Worm (Caenorhabditis elegans) whole organism, L4 larva: ENCODE results near the gene ckb-3.
A peak's percentile ranks its signal among the peaks of the same experiment; 100 is the strongest.

Experiments used
- F10B5.3 ChIP-seq: sonication (generic microtip); optimal IDR thresholded peaks from 2 replicates; lab custom pipeline; 2016; ENCODE audit warnings: mild to moderate bottlenecking, missing genetic modification characterization, missing compliant biosample characterization
- F37D6.2 ChIP-seq: sonication (generic microtip); optimal IDR thresholded peaks from 2 replicates; lab custom pipeline; 2016; ENCODE audit warnings: mild to moderate bottlenecking, missing genetic modification characterization, missing compliant biosample characterization
- F44E2.7 ChIP-seq: fragments of 200-800 bp; sonication (Bioruptor generic); IDR thresholded peaks from 2 replicates; pipeline ENCODE4 v2.1.2; 2022; ENCODE audit warnings: missing genetic modification characterization, missing compliant biosample characterization
- R02D3.7 ChIP-seq: fragments of 150-350 bp; sonication (generic microtip); optimal IDR thresholded peaks from 3 replicates; lab custom pipeline; 2014; ENCODE audit warnings: missing biosample characterization, missing genetic modification characterization
- Y75B8A.6 ChIP-seq: fragments of 200-800 bp; sonication (Bioruptor generic); IDR thresholded peaks from 2 replicates; pipeline ENCODE4 v1.3.6; 2022; ENCODE audit warnings: missing genetic modification reagents, missing genetic modification characterization, missing compliant biosample characterization
- ZK337.2 ChIP-seq: fragments of 200-800 bp; sonication (Bioruptor generic); IDR thresholded peaks from 2 replicates; pipeline ENCODE4 v1.3.6; 2022; ENCODE audit warnings: missing genetic modification reagents, missing genetic modification characterization, missing compliant biosample characterization
- aha-1 ChIP-seq: fragments of 150-350 bp; peaks from one replicate; lab custom pipeline; 2014; ENCODE audit warnings: missing biosample characterization, missing genetic modification characterization
- aly-2 ChIP-seq: sonication (generic microtip); optimal IDR thresholded peaks from 2 replicates; lab custom pipeline; 2018; ENCODE audit warnings: missing biosample characterization, missing genetic modification characterization
- ama-1 ChIP-seq: fragments of 150-350 bp; optimal IDR thresholded peaks from 2 replicates; lab custom pipeline; 2014; ENCODE audit warnings: inconsistent platforms, mixed read lengths
- daf-16 ChIP-seq, 3 experiments: sonication (generic microtip); optimal IDR thresholded peaks; 2 replicates each; lab custom pipeline; 2016 to 2017; ENCODE audit warnings: missing genetic modification characterization in 3 of 3, missing genetic modification reagents in 3 of 3, mild to moderate bottlenecking in 2 of 3, missing compliant biosample characterization in 2 of 3, missing biosample characterization in 1 of 3, moderate library complexity in 1 of 3
- daf-8 ChIP-seq: fragments of 200-800 bp; sonication (Bioruptor generic); IDR thresholded peaks from 2 replicates; pipeline ENCODE4 v1.3.6; 2022; ENCODE audit warnings: missing genetic modification characterization, missing compliant biosample characterization
- dpl-1 ChIP-seq: fragments of 150-350 bp; optimal IDR thresholded peaks from 2 replicates; lab custom pipeline; 2014; ENCODE audit warnings: missing biosample characterization, missing genetic modification reagents, missing genetic modification characterization
- egl-27 ChIP-seq: sonication (generic microtip); optimal IDR thresholded peaks from 3 replicates; lab custom pipeline; 2017; ENCODE audit warnings: missing biosample characterization, missing genetic modification reagents, missing genetic modification characterization
- egl-43 ChIP-seq: fragments of 200-800 bp; sonication (Bioruptor generic); IDR thresholded peaks from 2 replicates; pipeline ENCODE4 v1.3.6; 2022; ENCODE audit warnings: missing genetic modification reagents, missing genetic modification characterization, missing compliant biosample characterization
- fkh-10 ChIP-seq: fragments of 150-350 bp; optimal IDR thresholded peaks from 2 replicates; lab custom pipeline; 2014; ENCODE audit warnings: missing biosample characterization, missing genetic modification reagents, missing genetic modification characterization
- hif-1 ChIP-seq, 2 experiments: sonication (generic microtip); optimal IDR thresholded peaks; 2 replicates each; lab custom pipeline; 2016 to 2017; ENCODE audit warnings: missing compliant biosample characterization in 2 of 2, missing genetic modification characterization in 2 of 2, missing genetic modification reagents in 2 of 2, missing genotype in 2 of 2, mild to moderate bottlenecking in 1 of 2
- hlh-11 ChIP-seq: fragments of 200-800 bp; sonication (Bioruptor generic); optimal IDR thresholded peaks from 2 replicates; lab custom pipeline; 2018; ENCODE audit warnings: mild to moderate bottlenecking, missing genetic modification characterization, missing compliant biosample characterization
- hmg-1.1 ChIP-seq: fragments of 200-800 bp; sonication (Bioruptor generic); IDR thresholded peaks from 2 replicates; pipeline ENCODE4 v1.3.6; 2022; ENCODE audit warnings: missing genetic modification reagents, missing genetic modification characterization, missing compliant biosample characterization
- lir-3 ChIP-seq: sonication (generic microtip); optimal IDR thresholded peaks from 2 replicates; lab custom pipeline; 2016; ENCODE audit warnings: mild to moderate bottlenecking, missing genetic modification characterization, missing compliant biosample characterization
- lsy-2 ChIP-seq, 2 experiments: fragments of 150-350 bp in 1 of 2; sonication (generic microtip) in 1 of 2; optimal IDR thresholded peaks; 2 replicates each; lab custom pipeline; 2014 to 2017; ENCODE audit warnings: missing biosample characterization in 2 of 2, missing genetic modification characterization in 2 of 2
- madf-9 ChIP-seq: fragments of 200-800 bp; sonication (Bioruptor generic); conservative IDR thresholded peaks from 2 replicates; pipeline ENCODE4 v1.3.6; 2022; ENCODE audit warnings: missing genetic modification reagents, missing genetic modification characterization, missing compliant biosample characterization
- mdl-1 ChIP-seq, 2 experiments: fragments of 150-350 bp in 1 of 2; sonication (generic microtip) in 1 of 2; optimal IDR thresholded peaks; 2 replicates each; lab custom pipeline; 2014 to 2017; ENCODE audit warnings: missing biosample characterization in 2 of 2, missing genetic modification characterization in 2 of 2
- mes-2 ChIP-seq: sonication (generic microtip); optimal IDR thresholded peaks from 2 replicates; lab custom pipeline; 2016; ENCODE audit warnings: missing genotype, mild to moderate bottlenecking, missing genetic modification characterization, missing compliant biosample characterization; ENCODE audit not compliant: poor library complexity, severe bottlenecking
- mxl-2 ChIP-seq: fragments of 200-800 bp; sonication (Bioruptor generic); conservative IDR thresholded peaks from 2 replicates; pipeline ENCODE4 v1.3.6; 2022; ENCODE audit warnings: missing genetic modification reagents, missing genetic modification characterization, missing compliant biosample characterization
- mxl-3 ChIP-seq: fragments of 200-800 bp; sonication (Bioruptor generic); optimal IDR thresholded peaks from 2 replicates; lab custom pipeline; 2018; ENCODE audit warnings: mild to moderate bottlenecking, missing genetic modification characterization, missing compliant biosample characterization
- nhr-11 ChIP-seq: fragments of 150-350 bp; optimal IDR thresholded peaks from 2 replicates; lab custom pipeline; 2014; ENCODE audit warnings: missing biosample characterization, missing genetic modification characterization
- nhr-77 ChIP-seq: fragments of 150-350 bp; optimal IDR thresholded peaks from 2 replicates; lab custom pipeline; 2014; ENCODE audit warnings: missing biosample characterization, missing genetic modification characterization
- php-3 ChIP-seq: fragments of 200-800 bp; sonication (Bioruptor generic); IDR thresholded peaks from 2 replicates; pipeline ENCODE4 v1.3.6; 2022; ENCODE audit warnings: missing genetic modification reagents, missing genetic modification characterization, missing compliant biosample characterization
- rbr-2 ChIP-seq: sonication (generic microtip); optimal IDR thresholded peaks from 2 replicates; lab custom pipeline; 2016; ENCODE audit warnings: missing genotype, missing genetic modification characterization, missing compliant biosample characterization
- set-16 ChIP-seq: fragments of 200-800 bp; sonication (Bioruptor generic); IDR thresholded peaks from 2 replicates; pipeline ENCODE4 v1.3.6; 2022; ENCODE audit warnings: missing genetic modification reagents, missing genetic modification characterization, missing compliant biosample characterization
- spr-1 ChIP-seq: sonication (generic microtip); optimal IDR thresholded peaks from 2 replicates; lab custom pipeline; 2016; ENCODE audit warnings: mild to moderate bottlenecking, missing genetic modification characterization, missing compliant biosample characterization
- tag-97 ChIP-seq: fragments of 200-800 bp; sonication (Bioruptor generic); IDR thresholded peaks from 2 replicates; pipeline ENCODE4 v1.3.6; 2022; ENCODE audit warnings: missing genetic modification characterization, missing compliant biosample characterization
- unc-130 ChIP-seq: sonication (generic microtip); optimal IDR thresholded peaks from 2 replicates; lab custom pipeline; 2016; ENCODE audit warnings: missing genetic modification reagents, missing genetic modification characterization, missing compliant biosample characterization
- unc-62 ChIP-seq, 3 experiments: fragments of 150-350 bp in 1 of 3; sonication (generic microtip); optimal IDR thresholded peaks in 2 of 3; peaks in 1 of 3; 1 replicate in 1 of 3; 2 replicates in 2 of 3; lab custom pipeline; 2014 to 2017; ENCODE audit warnings: missing biosample characterization in 3 of 3, missing genetic modification characterization in 3 of 3, missing genetic modification reagents in 3 of 3, missing genotype in 1 of 3
- zip-2 ChIP-seq: fragments of 150-350 bp; optimal IDR thresholded peaks from 2 replicates; lab custom pipeline; 2014; ENCODE audit warnings: missing biosample characterization, missing genetic modification characterization

The ckb-3 gene

ce11 chrIII:4335614-4336013 lies 35.1 kb upstream of the ckb-3 start:
- TF ChIP-seq F10B5.3: no peak
- TF ChIP-seq mes-2 (tag; lab: Kevin White, UChicago): peak; percentile 26
- peak in 1 of 2 experiments; percentile 42 for TF ChIP-seq unc-62 (GFP tag; optimal IDR thresholded peaks at IDR 0.05 in 1 of 2; lab: Kevin White, UChicago)
- no peak for TF ChIP-seq unc-62 (tag; optimal IDR thresholded peaks at IDR 0.05; lab: Kevin White, UChicago)
- TF ChIP-seq hif-1 (tag; optimal IDR thresholded peaks at IDR 0.05; lab: Kevin White, UChicago): peak in 1 of 2 experiments; percentile 31
- TF ChIP-seq mxl-3 (GFP tag; lab: Kevin White, UChicago): peak; percentile 2
- peak; percentile 54 for TF ChIP-seq rbr-2 (tag; lab: Kevin White, UChicago)
- peak; percentile 74 for TF ChIP-seq hmg-1.1 (GFP tag; lab: Robert Waterston, UW)
- peak; percentile 42; the same call in 1 of the 2 replicates for TF ChIP-seq set-16 (GFP tag; lab: Robert Waterston, UW)
- TF ChIP-seq daf-8 (GFP tag; lab: Robert Waterston, UW): no peak
- peak in 1 of 2 experiments; percentile 59 for TF ChIP-seq mdl-1 (tag; optimal IDR thresholded peaks at IDR 0.05; lab: Kevin White, UChicago)
- peak; percentile 51; the same call in 1 of the 2 replicates for TF ChIP-seq egl-43 (GFP tag; lab: Robert Waterston, UW)
- peak; percentile 6 for TF ChIP-seq fkh-10 (GFP tag; lab: Kevin White, UChicago)
- peak; percentile 17 to 35 for TF ChIP-seq lsy-2 (tag; optimal IDR thresholded peaks at IDR 0.05; lab: Kevin White, UChicago)
- peak; percentile 0 for TF ChIP-seq hlh-11 (tag; lab: Kevin White, UChicago)
- no peak for TF ChIP-seq tag-97 (GFP tag; lab: Robert Waterston, UW)
- TF ChIP-seq Y75B8A.6 (GFP tag; lab: Robert Waterston, UW): no peak

- TF ChIP-seq dpl-1 (peak; percentile 55), F37D6.2 (no peak), unc-130 (GFP tag; lab: Kevin White, UChicago) (peak; percentile 72), nhr-77 (tag; lab: Kevin White, UChicago) (no peak), hif-1 (tag; optimal IDR thresholded peaks at IDR 0.05; lab: Kevin White, UChicago) (peak in 1 of 2 experiments; percentile 70), egl-27 (tag; lab: Kevin White, UChicago) (no peak), aly-2 (tag; lab: Kevin White, UChicago) (no peak), spr-1 (no peak), unc-62 (GFP tag; optimal IDR thresholded peaks at IDR 0.05 in 1 of 2; lab: Kevin White, UChicago) (peak in 1 of 2 experiments; percentile 84), unc-62 (tag; optimal IDR thresholded peaks at IDR 0.05; lab: Kevin White, UChicago) (no peak), php-3 (no peak), aha-1 (tag; lab: Kevin White, UChicago) (peak; percentile 72), lsy-2 (tag; optimal IDR thresholded peaks at IDR 0.05; lab: Kevin White, UChicago) (peak in 1 of 2 experiments; percentile 66), daf-16 (GFP tag; optimal IDR thresholded peaks at IDR 0.05; lab: Kevin White, UChicago) (no peak), daf-16 (tag; optimal IDR thresholded peaks at IDR 0.05; lab: Kevin White, UChicago) (no peak), ZK337.2 (GFP tag; lab: Robert Waterston, UW) (peak; percentile 60; the same call in 1 of the 2 replicates), mes-2 (tag; lab: Kevin White, UChicago) (peak; percentile 94)
Measured at ce11 chrIII:4343070-4343469, 27.6 kb upstream of the ckb-3 start, which contains the start of the genes B0285.3 and lcmt-1. Gene B0285.3 (minus strand): TSS chrIII:4343336. Gene lcmt-1 (plus strand): TSS chrIII:4343446.

ce11 chrIII:4345034-4345433 lies 25.7 kb upstream of the ckb-3 start, which contains the start of gene hse-5:
Gene hse-5 (plus strand): TSS chrIII:4345334.
- TF ChIP-seq zip-2 (tag; lab: Kevin White, UChicago): no peak
- TF ChIP-seq F44E2.7: no peak
- TF ChIP-seq ama-1 (lab: Kevin White, UChicago): no peak
- no peak for TF ChIP-seq mxl-2
- TF ChIP-seq egl-27 (tag; lab: Kevin White, UChicago): no peak
- no peak for TF ChIP-seq set-16 (GFP tag; lab: Robert Waterston, UW)
- no peak for TF ChIP-seq lir-3 (tag; lab: Kevin White, UChicago)
- TF ChIP-seq nhr-11: no peak
- no peak for TF ChIP-seq madf-9 (GFP tag; lab: Robert Waterston, UW)
- TF ChIP-seq egl-43 (GFP tag; lab: Robert Waterston, UW): no peak
- no peak for TF ChIP-seq R02D3.7 (tag; lab: Kevin White, UChicago)
